Worm (Caenorhabditis elegans) whole organism, L2 larva: Measurements from ENCODE around the gene unc-98.
A peak's percentile ranks its signal among the peaks of the same experiment; 100 is the strongest.

Source experiments
- C34F6.9 ChIP-seq: fragments of 150-350 bp; optimal IDR thresholded peaks from 2 replicates; lab custom pipeline; 2014; ENCODE audit warnings: missing biosample characterization, missing genetic modification characterization
- F13H6.1 ChIP-seq: sonication (generic microtip); optimal IDR thresholded peaks from 2 replicates; lab custom pipeline; 2016; ENCODE audit warnings: missing genetic modification characterization, missing compliant biosample characterization
- R02D3.7 ChIP-seq: fragments of 150-350 bp; optimal IDR thresholded peaks from 2 replicates; lab custom pipeline; 2014; ENCODE audit warnings: missing biosample characterization, missing genetic modification characterization
- Y55F3AM.14 ChIP-seq: fragments of 200-800 bp; sonication (Bioruptor generic); optimal IDR thresholded peaks from 2 replicates; lab custom pipeline; 2018; ENCODE audit warnings: mild to moderate bottlenecking, missing genetic modification characterization, missing compliant biosample characterization
- ZK546.5 ChIP-seq: sonication (generic microtip); optimal IDR thresholded peaks from 2 replicates; lab custom pipeline; 2017; ENCODE audit warnings: missing biosample characterization, missing genetic modification characterization
- alr-1 ChIP-seq: fragments of 150-350 bp; optimal IDR thresholded peaks from 2 replicates; lab custom pipeline; 2014; ENCODE audit warnings: missing biosample characterization, missing genetic modification characterization
- blmp-1 ChIP-seq: sonication (generic microtip); optimal IDR thresholded peaks from 2 replicates; lab custom pipeline; 2017; ENCODE audit warnings: missing genetic modification characterization, mild to moderate bottlenecking, missing compliant biosample characterization, antibody characterized with exemption, moderate library complexity; ENCODE audit not compliant: insufficient read depth
- ceh-16 ChIP-seq: fragments of 150-350 bp; optimal IDR thresholded peaks from 2 replicates; lab custom pipeline; 2014; ENCODE audit warnings: missing biosample characterization, missing genetic modification characterization
- ceh-82 ChIP-seq: fragments of 150-350 bp; optimal IDR thresholded peaks from 2 replicates; lab custom pipeline; 2014; ENCODE audit warnings: missing biosample characterization, missing genetic modification characterization
- crh-2 ChIP-seq: sonication (generic microtip); optimal IDR thresholded peaks from 2 replicates; lab custom pipeline; 2017; ENCODE audit warnings: missing biosample characterization, missing genetic modification characterization
- elt-1 ChIP-seq: fragments of 150-350 bp; optimal IDR thresholded peaks from 2 replicates; lab custom pipeline; 2014; ENCODE audit warnings: missing biosample characterization, missing genetic modification characterization
- fos-1 ChIP-seq: fragments of 150-350 bp; optimal IDR thresholded peaks from 2 replicates; lab custom pipeline; 2014; ENCODE audit warnings: missing biosample characterization, missing genetic modification characterization
- gmeb-1 ChIP-seq: fragments of 150-350 bp; optimal IDR thresholded peaks from 2 replicates; lab custom pipeline; 2014; ENCODE audit warnings: missing biosample characterization, missing genetic modification characterization
- lsy-2 ChIP-seq, 2 experiments: fragments of 150-350 bp in 1 of 2; sonication (generic microtip) in 1 of 2; optimal IDR thresholded peaks; 2 replicates each; lab custom pipeline; 2014 to 2017; ENCODE audit warnings: missing biosample characterization in 2 of 2, missing genetic modification characterization in 2 of 2
- mab-5 ChIP-seq: fragments of 150-350 bp; optimal IDR thresholded peaks from 2 replicates; lab custom pipeline; 2014; ENCODE audit warnings: missing biosample characterization, missing genetic modification characterization
- mbf-1 ChIP-seq: sonication (generic microtip); optimal IDR thresholded peaks from 2 replicates; lab custom pipeline; 2017; ENCODE audit warnings: missing biosample characterization, missing genetic modification characterization
- nhr-12 ChIP-seq: fragments of 150-350 bp; optimal IDR thresholded peaks from 2 replicates; lab custom pipeline; 2014; ENCODE audit warnings: missing biosample characterization, missing genetic modification characterization
- nhr-129 ChIP-seq: fragments of 150-350 bp; optimal IDR thresholded peaks from 2 replicates; lab custom pipeline; 2014; ENCODE audit warnings: missing biosample characterization, missing genetic modification characterization
- nhr-21 ChIP-seq: fragments of 150-350 bp; optimal IDR thresholded peaks from 2 replicates; lab custom pipeline; 2014; ENCODE audit warnings: missing biosample characterization, missing genetic modification characterization
- nhr-25 ChIP-seq: fragments of 150-350 bp; sonication (generic microtip); optimal IDR thresholded peaks from 3 replicates; lab custom pipeline; 2014; ENCODE audit warnings: missing biosample characterization, missing genetic modification characterization
- nhr-6 ChIP-seq: fragments of 150-350 bp; optimal IDR thresholded peaks from 2 replicates; lab custom pipeline; 2014; ENCODE audit warnings: missing biosample characterization, missing genetic modification characterization
- nhr-77 ChIP-seq: fragments of 150-350 bp; optimal IDR thresholded peaks from 2 replicates; lab custom pipeline; 2014; ENCODE audit warnings: missing biosample characterization, missing genetic modification characterization
- sem-4 ChIP-seq: fragments of 150-350 bp; optimal IDR thresholded peaks from 2 replicates; lab custom pipeline; 2014; ENCODE audit warnings: missing biosample characterization, missing genetic modification reagents, missing genetic modification characterization
- sma-3 ChIP-seq: sonication (generic microtip); optimal IDR thresholded peaks from 2 replicates; lab custom pipeline; 2016; ENCODE audit warnings: missing genetic modification reagents, missing genetic modification characterization, missing compliant biosample characterization
- sma-9 ChIP-seq, 2 experiments: fragments of 150-350 bp in 1 of 2; sonication (generic microtip) in 1 of 2; optimal IDR thresholded peaks; 2 replicates each; lab custom pipeline; 2014 to 2016; ENCODE audit warnings: missing genetic modification characterization in 2 of 2, mild to moderate bottlenecking in 1 of 2, missing biosample characterization in 1 of 2, missing compliant biosample characterization in 1 of 2, missing genetic modification reagents in 1 of 2, moderate library complexity in 1 of 2
- unc-39 ChIP-seq: fragments of 150-350 bp; optimal IDR thresholded peaks from 2 replicates; lab custom pipeline; 2014; ENCODE audit warnings: missing biosample characterization, missing genetic modification characterization
- zag-1 ChIP-seq: fragments of 150-350 bp; optimal IDR thresholded peaks from 2 replicates; lab custom pipeline; 2014; ENCODE audit warnings: missing biosample characterization, missing genetic modification characterization
- ztf-4 ChIP-seq: fragments of 150-350 bp; optimal IDR thresholded peaks from 2 replicates; lab custom pipeline; 2014; ENCODE audit warnings: missing biosample characterization, missing genetic modification characterization

Gene unc-98

DNA sequence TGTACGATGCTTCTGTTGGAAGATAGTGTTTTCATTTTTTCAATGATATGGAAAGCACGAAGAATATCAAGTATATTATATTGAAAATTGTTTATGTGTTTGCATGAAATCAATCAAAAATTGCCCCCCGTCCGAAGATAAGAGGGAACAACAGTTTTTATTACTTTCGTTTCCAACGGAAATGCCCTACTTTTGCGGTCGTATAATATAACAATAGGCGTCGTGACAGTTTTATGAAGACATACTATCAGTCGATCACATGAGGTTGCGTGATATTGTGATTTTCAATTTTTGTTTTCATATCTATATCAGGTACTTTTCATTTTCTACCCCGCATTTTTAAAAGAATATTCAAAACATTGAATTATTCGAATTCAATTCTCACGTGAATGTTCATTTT is 22.6 kb upstream of the unc-98 start (continued):
- no peak for TF ChIP-seq ZK546.5 (tag; lab: Kevin White, UChicago)
- no peak for TF ChIP-seq zag-1 (tag; lab: Kevin White, UChicago)
- TF ChIP-seq nhr-77, result no peak
- TF ChIP-seq elt-1 (tag; lab: Kevin White, UChicago), result no peak
- TF ChIP-seq sem-4 (tag; lab: Kevin White, UChicago), result no peak
- TF ChIP-seq lsy-2 (tag; optimal IDR thresholded peaks at IDR 0.05; lab: Kevin White, UChicago), result peak in 1 of 2 experiments; percentile 3
- TF ChIP-seq Y55F3AM.14, result no peak
- no peak for TF ChIP-seq nhr-25 (tag; lab: Kevin White, UChicago)
- no peak for TF ChIP-seq gmeb-1
- TF ChIP-seq, all 48 proteins: peak for 6

DNA sequence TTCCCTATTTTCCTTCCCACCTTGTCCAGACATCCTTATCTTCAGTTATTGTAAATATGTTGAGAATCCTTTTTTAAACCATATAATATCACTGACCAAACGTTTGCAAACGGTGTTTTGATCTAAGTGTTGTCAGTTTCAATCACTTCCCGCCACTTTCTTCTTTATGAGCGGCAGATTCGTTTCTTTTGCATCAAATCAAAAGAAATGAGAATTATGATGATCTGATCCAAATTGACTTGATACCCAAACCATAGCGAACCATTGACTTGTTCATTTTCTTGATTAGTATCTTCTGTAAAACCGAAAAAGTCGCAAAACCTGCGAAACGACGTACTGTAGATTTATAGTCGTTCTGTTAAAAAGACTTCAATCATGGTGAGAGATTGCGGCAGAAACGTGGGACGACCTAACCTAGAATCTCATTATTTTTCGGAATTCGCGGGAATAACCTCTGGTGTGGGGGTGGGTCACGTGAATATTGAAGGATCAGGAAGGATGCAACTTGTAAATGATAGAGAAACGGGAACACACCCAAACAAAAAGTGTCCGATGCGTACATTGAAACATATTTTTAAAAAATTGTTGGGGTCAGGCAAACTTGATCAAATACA is 20.6 kb upstream of the unc-98 start:
- TF ChIP-seq ceh-82 (tag; lab: Kevin White, UChicago), result no peak
- peak; percentile 44 for TF ChIP-seq sma-9 (GFP tag; optimal IDR thresholded peaks at IDR 0.05; lab: Kevin White, UChicago)
- TF ChIP-seq sma-9 (tag; optimal IDR thresholded peaks at IDR 0.05; lab: Kevin White, UChicago), result no peak
- TF ChIP-seq zag-1 (tag; lab: Kevin White, UChicago), result no peak
- no peak for TF ChIP-seq nhr-12 (tag; lab: Kevin White, UChicago)
- TF ChIP-seq nhr-21 (tag; lab: Kevin White, UChicago), result peak; percentile 59
- TF ChIP-seq sma-3 (GFP tag; lab: Kevin White, UChicago), result peak; percentile 28
- TF ChIP-seq nhr-25 (tag; lab: Kevin White, UChicago), result peak; percentile 16
- TF ChIP-seq, all 48 proteins: peak for 4

- TF ChIP-seq nhr-25 (tag; lab: Kevin White, UChicago) (peak; percentile 1), R02D3.7 (tag; lab: Kevin White, UChicago) (no peak), ceh-82 (tag; lab: Kevin White, UChicago) (no peak), sem-4 (tag; lab: Kevin White, UChicago) (peak; percentile 2), gmeb-1 (no peak), nhr-21 (tag; lab: Kevin White, UChicago) (peak; percentile 34), mab-5 (tag; lab: Kevin White, UChicago) (no peak), fos-1 (tag; lab: Kevin White, UChicago) (peak; percentile 5)
- TF ChIP-seq, all 48 proteins: peak for 4
Measured at ce11 chrX:7590756-7591155, 17.3 kb upstream of the unc-98 start.

- TF ChIP-seq nhr-21 (tag; lab: Kevin White, UChicago) (peak; percentile 46), zag-1 (tag; lab: Kevin White, UChicago) (no peak), gmeb-1 (no peak), mab-5 (tag; lab: Kevin White, UChicago) (no peak), nhr-6 (tag; lab: Kevin White, UChicago) (no peak), ztf-4 (tag; lab: Kevin White, UChicago) (no peak)
Measured at ce11 chrX:7587741-7588235, 14.4 kb upstream of the unc-98 start.

DNA sequence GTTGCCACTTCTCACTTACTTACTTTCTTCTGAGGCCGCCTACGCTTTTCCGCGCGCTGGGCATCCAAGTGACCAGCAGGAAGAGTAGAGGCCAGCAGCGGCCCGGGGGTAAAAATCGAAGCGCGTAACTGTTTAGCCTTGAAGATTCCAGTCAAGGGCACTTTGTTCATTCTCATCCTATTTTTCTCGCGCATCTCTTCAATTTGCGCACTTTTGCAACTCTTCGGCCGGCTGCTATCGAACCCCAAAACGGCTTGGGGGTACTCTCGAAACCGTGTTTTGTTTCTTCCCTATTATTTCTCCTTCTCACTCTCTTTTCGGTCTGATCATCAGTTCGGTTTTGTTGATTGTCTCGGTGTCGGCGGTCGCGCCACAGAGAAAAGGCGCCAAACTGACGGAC is 13.2 kb upstream of the unc-98 start:
- TF ChIP-seq sma-3 (GFP tag; lab: Kevin White, UChicago), result peak; percentile 31
- peak; percentile 25 for TF ChIP-seq blmp-1 (tag; lab: Kevin White, UChicago)
- peak; percentile 40 for TF ChIP-seq nhr-25 (tag; lab: Kevin White, UChicago)
- no peak for TF ChIP-seq zag-1 (tag; lab: Kevin White, UChicago)

- TF ChIP-seq nhr-21 (tag; lab: Kevin White, UChicago) (peak; percentile 57), sma-3 (GFP tag; lab: Kevin White, UChicago) (peak; percentile 16), nhr-25 (tag; lab: Kevin White, UChicago) (peak; percentile 79), ZK546.5 (tag; lab: Kevin White, UChicago) (no peak), ceh-16 (no peak), mbf-1 (no peak), unc-39 (no peak), ztf-4 (tag; lab: Kevin White, UChicago) (no peak), fos-1 (tag; lab: Kevin White, UChicago) (peak; percentile 24), gmeb-1 (no peak), lsy-2 (tag; optimal IDR thresholded peaks at IDR 0.05; lab: Kevin White, UChicago) (peak in 1 of 2 experiments; percentile 22), nhr-129 (tag; lab: Kevin White, UChicago) (peak; percentile 15), crh-2 (peak; percentile 27), blmp-1 (tag; lab: Kevin White, UChicago) (peak; percentile 43), alr-1 (tag; lab: Kevin White, UChicago) (no peak), F13H6.1 (tag; lab: Kevin White, UChicago) (no peak), R02D3.7 (tag; lab: Kevin White, UChicago) (no peak), C34F6.9 (tag; lab: Kevin White, UChicago) (no peak)
Measured at ce11 chrX:7585610-7586259, 12.3 kb upstream of the unc-98 start, which contains the start of gene adt-2. Gene adt-2 (plus strand): TSS chrX:7586209.
